Fruit fly (Drosophila melanogaster) whole organism, pupa: ENCODE results near the gene CG17593.

Experiments used
- CG10348 ChIP-seq: fragments of 200-800 bp; sonication (Bioruptor generic); IDR thresholded peaks from 2 replicates; pipeline ENCODE4 v1.3.6; 2022; ENCODE audit warnings: missing biosample characterization, missing genetic modification characterization
- CG12605 ChIP-seq: fragments of 200-800 bp; sonication (Bioruptor generic); IDR thresholded peaks from 2 replicates; pipeline ENCODE4 v1.3.6; 2022; ENCODE audit warnings: missing biosample characterization, missing genetic modification characterization
- CG13204 ChIP-seq: fragments of 200-800 bp; sonication (Bioruptor generic); optimal IDR thresholded peaks from 2 replicates; lab custom pipeline; 2018; ENCODE audit warnings: missing biosample characterization, mild to moderate bottlenecking, missing genetic modification characterization, moderate library complexity
- CG14655 ChIP-seq: fragments of 200-800 bp; sonication (Bioruptor generic); optimal IDR thresholded peaks from 3 replicates; lab custom pipeline; 2017; ENCODE audit warnings: mild to moderate bottlenecking, missing biosample characterization, missing genetic modification reagents, missing genetic modification characterization
- CG15710 ChIP-seq: fragments of 200-800 bp; sonication (Bioruptor generic); optimal IDR thresholded peaks from 2 replicates; lab custom pipeline; 2018; ENCODE audit warnings: missing biosample characterization, mild to moderate bottlenecking, missing genetic modification characterization, moderate library complexity
- CG17806 ChIP-seq: fragments of 200-800 bp; sonication (Bioruptor generic); optimal IDR thresholded peaks from 2 replicates; lab custom pipeline; 2018; ENCODE audit warnings: missing biosample characterization, mild to moderate bottlenecking, missing genetic modification characterization, moderate library complexity
- CG32121 ChIP-seq: fragments of 200-800 bp; sonication (Bioruptor generic); IDR thresholded peaks from 2 replicates; pipeline ENCODE4 v1.3.6; 2022; ENCODE audit warnings: missing biosample characterization, missing genetic modification characterization
- CG34367 ChIP-seq: fragments of 200-800 bp; sonication (Bioruptor generic); optimal IDR thresholded peaks from 2 replicates; lab custom pipeline; 2018; ENCODE audit warnings: missing biosample characterization, mild to moderate bottlenecking, missing genetic modification characterization
- CG4496 ChIP-seq: fragments of 200-800 bp; sonication (Bioruptor generic); IDR thresholded peaks from 3 replicates; pipeline ENCODE4 v1.3.6; 2022; ENCODE audit warnings: missing biosample characterization, missing genetic modification characterization
- CG8159 ChIP-seq: fragments of 200-800 bp; sonication (Bioruptor generic); optimal IDR thresholded peaks from 3 replicates; lab custom pipeline; 2018; ENCODE audit warnings: missing biosample characterization, mild to moderate bottlenecking, missing genetic modification characterization, moderate library complexity
- CG8301 ChIP-seq: fragments of 200-800 bp; sonication (Bioruptor generic); optimal IDR thresholded peaks from 2 replicates; lab custom pipeline; 2018; ENCODE audit warnings: missing biosample characterization, mild to moderate bottlenecking, missing genetic modification characterization
- CG9948 ChIP-seq: fragments of 200-800 bp; sonication (Bioruptor generic); optimal IDR thresholded peaks from 2 replicates; lab custom pipeline; 2018; ENCODE audit warnings: missing biosample characterization, mild to moderate bottlenecking, missing genetic modification characterization, moderate library complexity
- D1 ChIP-seq: fragments of 200-800 bp; sonication (Bioruptor generic); optimal IDR thresholded peaks from 2 replicates; lab custom pipeline; 2018; ENCODE audit warnings: missing biosample characterization, mild to moderate bottlenecking, missing genetic modification characterization, moderate library complexity
- EcR ChIP-seq: fragments of 200-800 bp; sonication (Bioruptor generic); optimal IDR thresholded peaks from 3 replicates; lab custom pipeline; 2019; ENCODE audit warnings: missing biosample characterization, missing genetic modification characterization, mild to moderate bottlenecking, moderate library complexity, missing genetic modification reagents
- Ets98B ChIP-seq: fragments of 200-800 bp; sonication (Bioruptor generic); IDR thresholded peaks from 2 replicates; pipeline ENCODE4 v1.3.6; 2022; ENCODE audit warnings: missing biosample characterization, missing genetic modification characterization
- Pif1A ChIP-seq: fragments of 200-800 bp; sonication (Bioruptor generic); optimal IDR thresholded peaks from 3 replicates; lab custom pipeline; 2016; ENCODE audit warnings: missing biosample characterization, missing genetic modification characterization
- Pif1B ChIP-seq: fragments of 200-800 bp; sonication (Bioruptor generic); optimal IDR thresholded peaks from 3 replicates; lab custom pipeline; 2016; ENCODE audit warnings: missing biosample characterization, missing genetic modification characterization
- Snoo ChIP-seq: fragments of 200-800 bp; sonication (Bioruptor generic); optimal IDR thresholded peaks from 3 replicates; lab custom pipeline; 2017; ENCODE audit warnings: missing biosample characterization, mild to moderate bottlenecking, missing genetic modification characterization, inconsistent platforms
- fd96Ca ChIP-seq: fragments of 200-800 bp; sonication (Bioruptor generic); IDR thresholded peaks from 3 replicates; pipeline ENCODE4 v1.3.6; 2022; ENCODE audit warnings: missing biosample characterization, missing genetic modification characterization
- gl ChIP-seq: fragments of 200-800 bp; sonication (Bioruptor generic); optimal IDR thresholded peaks from 2 replicates; lab custom pipeline; 2018; ENCODE audit warnings: missing biosample characterization, mild to moderate bottlenecking, missing genetic modification characterization
- rn ChIP-seq: fragments of 200-800 bp; sonication (Bioruptor generic); IDR thresholded peaks from 2 replicates; pipeline ENCODE4 v1.3.6; 2022; ENCODE audit warnings: missing biosample characterization, missing genetic modification characterization

Gene CG17593

dm6 chr2L:3534227-3534842, 19.7 kb downstream of the CG17593 start:
- TF ChIP-seq Snoo (tag; lab: Kevin White, UChicago) (peak; percentile 90), CG8159 (tag; lab: Kevin White, UChicago) (peak; percentile 89), CG17806 (tag; lab: Kevin White, UChicago) (peak; percentile 87), CG15710 (tag; lab: Kevin White, UChicago) (peak; percentile 90), Pif1B (GFP tag; lab: Kevin White, UChicago) (peak; percentile 86), CG10348 (GFP tag; lab: Robert Waterston, UW) (no peak), CG12605 (GFP tag; lab: Robert Waterston, UW) (peak; percentile 85), rn (GFP tag; lab: Robert Waterston, UW) (peak; percentile 74), CG32121 (peak; percentile 80), Ets98B (peak; percentile 85), gl (tag; lab: Kevin White, UChicago) (peak; percentile 47), CG13204 (GFP tag; lab: Kevin White, UChicago) (peak; percentile 48), CG4496 (GFP tag; lab: Robert Waterston, UW) (peak; percentile 93), Pif1A (peak; percentile 90), CG34367 (tag; lab: Kevin White, UChicago) (peak; percentile 85), CG9948 (tag; lab: Kevin White, UChicago) (peak; percentile 81), CG14655 (peak; percentile 87), CG8301 (tag; lab: Kevin White, UChicago) (peak; percentile 82), D1 (tag; lab: Kevin White, UChicago) (peak; percentile 12), fd96Ca (GFP tag; lab: Robert Waterston, UW) (peak; percentile 89), EcR (peak; percentile 12)

- TF ChIP-seq CG12605 (GFP tag; lab: Robert Waterston, UW) (no peak), CG14655 (no peak), Pif1B (GFP tag; lab: Kevin White, UChicago) (no peak), D1 (tag; lab: Kevin White, UChicago) (no peak), CG8159 (tag; lab: Kevin White, UChicago) (peak; percentile 9), Snoo (tag; lab: Kevin White, UChicago) (no peak), rn (GFP tag; lab: Robert Waterston, UW) (0 out of 2 replicates have a peak, but pooled peaks have one; percentile 29), CG32121 (no peak)
These were observed 24.1 kb downstream of the CG17593 start, which contains the start of gene drm for dm6 chr2L:3538564-3539411. Gene drm, plus strand, starts transcription at chr2L:3539247.

- TF ChIP-seq CG34367 (tag; lab: Kevin White, UChicago) (no peak), D1 (tag; lab: Kevin White, UChicago) (no peak), CG15710 (tag; lab: Kevin White, UChicago) (no peak), CG8159 (tag; lab: Kevin White, UChicago) (no peak), CG8301 (tag; lab: Kevin White, UChicago) (no peak), CG12605 (GFP tag; lab: Robert Waterston, UW) (no peak), CG32121 (no peak), CG13204 (GFP tag; lab: Kevin White, UChicago) (no peak), Snoo (tag; lab: Kevin White, UChicago) (no peak), Pif1A (no peak), CG9948 (tag; lab: Kevin White, UChicago) (no peak), Ets98B (no peak), rn (GFP tag; lab: Robert Waterston, UW) (no peak)
These were observed 24.7 kb downstream of the CG17593 start for dm6 chr2L:3539412-3539743.

dm6 chr2L:3539996-3540395, 25.3 kb downstream of the CG17593 start:
- TF ChIP-seq Pif1A (no peak), CG34367 (tag; lab: Kevin White, UChicago) (no peak), CG32121 (no peak), CG17806 (tag; lab: Kevin White, UChicago) (no peak), D1 (tag; lab: Kevin White, UChicago) (no peak), rn (GFP tag; lab: Robert Waterston, UW) (no peak), EcR (no peak), CG8159 (tag; lab: Kevin White, UChicago) (no peak), fd96Ca (GFP tag; lab: Robert Waterston, UW) (no peak), Ets98B (no peak), gl (tag; lab: Kevin White, UChicago) (no peak), CG13204 (GFP tag; lab: Kevin White, UChicago) (no peak), CG9948 (tag; lab: Kevin White, UChicago) (no peak), CG14655 (no peak), CG15710 (tag; lab: Kevin White, UChicago) (no peak), Snoo (tag; lab: Kevin White, UChicago) (no peak), CG8301 (tag; lab: Kevin White, UChicago) (no peak), CG10348 (GFP tag; lab: Robert Waterston, UW) (no peak)
- TF ChIP-seq, all 21 proteins: peak for 0

dm6 chr2L:3543062-3543461, 28.4 kb downstream of the CG17593 start:
- TF ChIP-seq CG8159 (tag; lab: Kevin White, UChicago), result peak; percentile 6
- TF ChIP-seq CG32121, result no peak
- TF ChIP-seq CG34367 (tag; lab: Kevin White, UChicago), result no peak
- no peak for TF ChIP-seq CG14655
- TF ChIP-seq, all 21 proteins: peak for 1
